Fruit fly (Drosophila melanogaster) whole organism, embryonic: ENCODE results near the gene CG12321.
A peak's percentile ranks its signal among the peaks of the same experiment; 100 is the strongest.

Source experiments
- Aef1 ChIP-seq: fragments of 200-800 bp; sonication (Bioruptor generic); IDR thresholded peaks from 3 replicates; pipeline ENCODE4 v1.3.6; 2022; ENCODE audit warnings: missing biosample characterization, missing genetic modification characterization
- Antp ChIP-seq: fragments of 200-800 bp; sonication (Bioruptor generic); optimal IDR thresholded peaks from 3 replicates; lab custom pipeline; 2016; ENCODE audit warnings: missing biosample characterization, missing genetic modification characterization
- CG10209 ChIP-seq: fragments of 200-800 bp; sonication (Bioruptor generic); optimal IDR thresholded peaks from 3 replicates; lab custom pipeline; 2017; ENCODE audit warnings: missing biosample characterization, mild to moderate bottlenecking, missing genetic modification characterization, missing genetic modification reagents
- CG10274 ChIP-seq: fragments of 200-800 bp; sonication (Bioruptor generic); optimal IDR thresholded peaks from 3 replicates; lab custom pipeline; 2017; ENCODE audit warnings: missing biosample characterization, mild to moderate bottlenecking, missing genetic modification characterization
- CG10431 ChIP-seq: fragments of 200-800 bp; sonication (Bioruptor generic); optimal IDR thresholded peaks from 3 replicates; lab custom pipeline; 2018; ENCODE audit warnings: missing biosample characterization, mild to moderate bottlenecking, missing genetic modification characterization
- CG11085 ChIP-seq: fragments of 200-800 bp; sonication (Bioruptor generic); IDR thresholded peaks from 2 replicates; pipeline ENCODE4 v1.3.6; 2022; ENCODE audit warnings: missing biosample characterization, missing genetic modification characterization
- CG11560 ChIP-seq: fragments of 200-800 bp; sonication (Bioruptor generic); IDR thresholded peaks from 3 replicates; pipeline ENCODE4 v1.3.6; 2022; ENCODE audit warnings: missing biosample characterization, missing genetic modification characterization
- CG12744 ChIP-seq: fragments of 200-800 bp; sonication (Bioruptor generic); optimal IDR thresholded peaks from 2 replicates; lab custom pipeline; 2016; ENCODE audit warnings: missing biosample characterization, missing genetic modification characterization
- CG13123 ChIP-seq: fragments of 200-800 bp; sonication (Bioruptor generic); optimal IDR thresholded peaks from 2 replicates; lab custom pipeline; 2016; ENCODE audit warnings: missing biosample characterization, missing genetic modification characterization
- CG13287 ChIP-seq: fragments of 200-800 bp; sonication (Bioruptor generic); IDR thresholded peaks from 2 replicates; pipeline ENCODE4 v1.3.6; 2022; ENCODE audit warnings: missing biosample characterization, missing genetic modification characterization; ENCODE audit not compliant: partially characterized antibody
- CG13296 ChIP-seq: fragments of 200-800 bp; sonication (Bioruptor generic); optimal IDR thresholded peaks from 3 replicates; lab custom pipeline; 2018; ENCODE audit warnings: missing biosample characterization, mild to moderate bottlenecking, missing genetic modification characterization
- CG13775 ChIP-seq: fragments of 200-800 bp; sonication (Bioruptor generic); optimal IDR thresholded peaks from 3 replicates; lab custom pipeline; 2017; ENCODE audit warnings: missing biosample characterization, mild to moderate bottlenecking, missing genetic modification characterization
- CG14050 ChIP-seq: fragments of 200-800 bp; sonication (Bioruptor generic); IDR thresholded peaks from 3 replicates; pipeline ENCODE4 v1.3.6; 2022; ENCODE audit warnings: missing biosample characterization, missing genetic modification characterization
- CG14710 ChIP-seq: fragments of 200-800 bp; sonication (Bioruptor generic); optimal IDR thresholded peaks from 3 replicates; lab custom pipeline; 2019; ENCODE audit warnings: missing biosample characterization, mild to moderate bottlenecking, missing genetic modification characterization, moderate library complexity
- CG14965 ChIP-seq: fragments of 200-800 bp; sonication (Bioruptor generic); optimal IDR thresholded peaks from 2 replicates; lab custom pipeline; 2016; ENCODE audit warnings: missing biosample characterization, missing genetic modification characterization, borderline replicate concordance
- CG17186 ChIP-seq: fragments of 200-800 bp; sonication (Bioruptor generic); optimal IDR thresholded peaks from 3 replicates; lab custom pipeline; 2017; ENCODE audit warnings: missing biosample characterization, missing genetic modification reagents, missing genetic modification characterization
- CG18011 ChIP-seq: fragments of 200-800 bp; sonication (Bioruptor generic); optimal IDR thresholded peaks from 2 replicates; lab custom pipeline; 2017; ENCODE audit warnings: missing biosample characterization, missing genetic modification characterization, mild to moderate bottlenecking, moderate library complexity, missing genotype
- CG31388 ChIP-seq: fragments of 200-800 bp; sonication (Bioruptor generic); optimal IDR thresholded peaks from 2 replicates; lab custom pipeline; 2016; ENCODE audit warnings: missing biosample characterization, missing genetic modification characterization
- CG5953 ChIP-seq: fragments of 200-800 bp; sonication (Bioruptor generic); IDR thresholded peaks from 2 replicates; pipeline ENCODE4 v1.3.6; 2022; ENCODE audit warnings: missing biosample characterization, missing genetic modification characterization
- CG6175 ChIP-seq: fragments of 200-800 bp; sonication (Bioruptor generic); IDR thresholded peaks from 3 replicates; pipeline ENCODE4 v1.3.6; 2022; ENCODE audit warnings: missing biosample characterization, missing genetic modification characterization
- CG6683 ChIP-seq: fragments of 200-800 bp; sonication (Bioruptor generic); optimal IDR thresholded peaks from 2 replicates; lab custom pipeline; 2017; ENCODE audit warnings: missing biosample characterization, mild to moderate bottlenecking, missing genetic modification characterization, missing genetic modification reagents
- CG6689 ChIP-seq: fragments of 200-800 bp; sonication (Bioruptor generic); IDR thresholded peaks from 2 replicates; pipeline ENCODE4 v1.3.6; 2022; ENCODE audit warnings: missing biosample characterization, missing genetic modification characterization
- CG7357 ChIP-seq: fragments of 200-800 bp; sonication (Bioruptor generic); IDR thresholded peaks from 3 replicates; pipeline ENCODE4 v1.3.6; 2022; ENCODE audit warnings: missing biosample characterization, missing genetic modification characterization
- CG7839 ChIP-seq: fragments of 200-800 bp; sonication (Bioruptor generic); optimal IDR thresholded peaks from 3 replicates; lab custom pipeline; 2018; ENCODE audit warnings: missing biosample characterization, mild to moderate bottlenecking, missing genetic modification characterization, moderate library complexity
- CrebB ChIP-seq: fragments of 200-800 bp; sonication (Bioruptor generic); optimal IDR thresholded peaks from 3 replicates; lab custom pipeline; 2018; ENCODE audit warnings: missing biosample characterization, mild to moderate bottlenecking, missing genetic modification characterization
- D ChIP-seq, 2 experiments: fragments of 200-800 bp in 1 of 2; fragments of >200 bp in 1 of 2; sonication (Bioruptor generic) in 1 of 2; optimal IDR thresholded peaks; 2 replicates in 1 of 2; 3 replicates in 1 of 2; lab custom pipeline; 2017; ENCODE audit warnings: mild to moderate bottlenecking in 1 of 2, missing biosample characterization in 1 of 2, missing genetic modification characterization in 1 of 2, missing genetic modification reagents in 1 of 2
- D19A ChIP-seq: fragments of 200-800 bp; optimal IDR thresholded peaks from 3 replicates; lab custom pipeline; 2019; ENCODE audit warnings: missing biosample characterization, mild to moderate bottlenecking, missing genetic modification characterization, moderate library complexity
- Dref ChIP-seq: fragments of 200-800 bp; sonication (Bioruptor generic); IDR thresholded peaks from 2 replicates; pipeline ENCODE4 v1.3.6; 2022; ENCODE audit warnings: missing biosample characterization, missing genetic modification characterization
- Gug ChIP-seq: fragments of 200-800 bp; sonication (Bioruptor generic); IDR thresholded peaks from 4 replicates; pipeline ENCODE4 v1.3.6; 2022; ENCODE audit warnings: missing biosample characterization, missing genetic modification characterization
- HLH54F ChIP-seq: fragments of 200-800 bp; sonication (Bioruptor generic); optimal IDR thresholded peaks from 3 replicates; lab custom pipeline; 2016; ENCODE audit warnings: missing biosample characterization, missing genetic modification characterization
- Hr39 ChIP-seq: fragments of >200 bp; optimal IDR thresholded peaks from 2 replicates; lab custom pipeline; 2017
- Lpt ChIP-seq: fragments of >200 bp; optimal IDR thresholded peaks from 2 replicates; lab custom pipeline; 2018; ENCODE audit warnings: missing biosample characterization, missing genetic modification characterization
- Nf-YB ChIP-seq: fragments of 200-800 bp; sonication (Bioruptor generic); optimal IDR thresholded peaks from 3 replicates; lab custom pipeline; 2019; ENCODE audit warnings: missing biosample characterization, mild to moderate bottlenecking, missing genetic modification characterization, moderate library complexity
- Opbp ChIP-seq: fragments of 200-800 bp; sonication (Bioruptor generic); IDR thresholded peaks from 3 replicates; pipeline ENCODE4 v1.3.6; 2022; ENCODE audit warnings: missing biosample characterization, missing genetic modification characterization; ENCODE audit not compliant: partially characterized antibody
- Sry-β ChIP-seq: fragments of 200-800 bp; sonication (Bioruptor generic); optimal IDR thresholded peaks from 2 replicates; lab custom pipeline; 2018; ENCODE audit warnings: missing biosample characterization, mild to moderate bottlenecking, missing genetic modification characterization, moderate library complexity
- Tbp ChIP-seq: fragments of >200 bp; optimal IDR thresholded peaks from 2 replicates; lab custom pipeline; 2018; ENCODE audit warnings: missing biosample characterization, missing genetic modification characterization
- Trl ChIP-seq, 3 experiments: fragments of >200 bp in 2 of 3; fragments of 200-800 bp in 1 of 3; sonication (Bioruptor generic) in 1 of 3; optimal IDR thresholded peaks; 2 replicates in 1 of 3; 3 replicates in 2 of 3; lab custom pipeline; 2016 to 2017; ENCODE audit warnings: missing biosample characterization in 1 of 3, missing genetic modification characterization in 1 of 3
- ci ChIP-seq: fragments of 200-800 bp; sonication (Bioruptor generic); IDR thresholded peaks from 3 replicates; pipeline ENCODE4 v1.3.6; 2022; ENCODE audit warnings: missing biosample characterization, missing genetic modification characterization
- crp ChIP-seq, 2 experiments: fragments of 200-800 bp; sonication (Bioruptor generic); optimal IDR thresholded peaks; 2 replicates in 1 of 2; 3 replicates in 1 of 2; lab custom pipeline; 2017; ENCODE audit warnings: missing biosample characterization in 2 of 2, missing genetic modification characterization in 2 of 2, mild to moderate bottlenecking in 1 of 2, moderate library complexity in 1 of 2
- dmrt11E ChIP-seq: fragments of 200-800 bp; sonication (Bioruptor generic); optimal IDR thresholded peaks from 3 replicates; lab custom pipeline; 2018; ENCODE audit warnings: missing biosample characterization, mild to moderate bottlenecking, missing genetic modification characterization, moderate library complexity
- exex ChIP-seq: fragments of 200-800 bp; sonication (Bioruptor generic); optimal IDR thresholded peaks from 4 replicates; lab custom pipeline; 2018; ENCODE audit warnings: missing biosample characterization, mild to moderate bottlenecking, missing genetic modification characterization, moderate library complexity
- kah ChIP-seq: fragments of 200-800 bp; sonication (Bioruptor generic); optimal IDR thresholded peaks from 2 replicates; lab custom pipeline; 2018; ENCODE audit warnings: missing biosample characterization, mild to moderate bottlenecking, missing genetic modification characterization
- org-1 ChIP-seq: fragments of 200-800 bp; sonication (Bioruptor generic); optimal IDR thresholded peaks from 2 replicates; lab custom pipeline; 2017; ENCODE audit warnings: missing biosample characterization, missing genetic modification characterization
- ranshi ChIP-seq: fragments of 200-800 bp; sonication (Bioruptor generic); IDR thresholded peaks from 2 replicates; pipeline ENCODE4 v1.3.6; 2022; ENCODE audit warnings: missing biosample characterization, missing genetic modification characterization
- scrt ChIP-seq: fragments of 200-800 bp; sonication (Bioruptor generic); optimal IDR thresholded peaks from 2 replicates; lab custom pipeline; 2018; ENCODE audit warnings: missing biosample characterization, mild to moderate bottlenecking, missing genetic modification characterization, moderate library complexity
- sens ChIP-seq: fragments of 200-800 bp; sonication (Bioruptor generic); peaks from one replicate; lab custom pipeline; 2016; ENCODE audit warnings: missing biosample characterization, missing genetic modification characterization
- slou ChIP-seq: fragments of 200-800 bp; sonication (Bioruptor generic); optimal IDR thresholded peaks from 3 replicates; lab custom pipeline; 2016; ENCODE audit warnings: missing biosample characterization, missing genetic modification characterization
- sug ChIP-seq: fragments of 200-800 bp; optimal IDR thresholded peaks from 2 replicates; lab custom pipeline; 2019; ENCODE audit warnings: missing biosample characterization, mild to moderate bottlenecking, missing genetic modification characterization, moderate library complexity
- wek ChIP-seq: fragments of 200-800 bp; sonication (Bioruptor generic); optimal IDR thresholded peaks from 3 replicates; lab custom pipeline; 2018; ENCODE audit warnings: missing biosample characterization, mild to moderate bottlenecking, missing genetic modification characterization, moderate library complexity
- zfh1 ChIP-seq: fragments of 200-800 bp; sonication (Bioruptor generic); IDR thresholded peaks from 3 replicates; pipeline ENCODE4 v1.3.6; 2022; ENCODE audit warnings: missing biosample characterization, missing genetic modification characterization

CG12321 gene

DNA sequence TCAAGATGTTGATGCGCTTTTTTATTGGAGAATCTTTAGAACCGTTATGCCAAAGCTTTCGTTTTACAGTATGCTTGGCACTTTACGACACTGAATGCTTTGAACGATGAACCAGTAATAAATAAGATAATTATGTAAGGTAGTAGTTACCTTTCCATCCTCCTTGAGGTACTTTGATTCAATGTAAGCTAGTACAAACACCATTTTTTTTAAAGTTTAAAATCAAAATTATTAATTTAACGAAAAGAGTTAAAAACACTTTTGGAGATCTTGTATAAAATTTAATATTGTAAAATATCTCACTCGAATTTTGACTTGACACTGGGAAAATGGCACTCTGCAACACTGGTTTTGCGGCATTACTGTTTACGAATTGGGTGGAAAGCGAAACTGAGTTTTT lies 3.1 kb downstream of the CG12321 start, which contains the start of the genes Arp5 and CG7208 (continued):
- no peak for TF ChIP-seq CG14965 (GFP tag; lab: Kevin White, UChicago)
- TF ChIP-seq Opbp (GFP tag; lab: Robert Waterston, UW), result no peak
- TF ChIP-seq Dref (GFP tag; lab: Robert Waterston, UW), result no peak
- no peak for TF ChIP-seq Tbp (GFP tag; lab: Kevin White, UChicago)
- TF ChIP-seq D19A (tag; lab: Kevin White, UChicago), result no peak
- peak; percentile 57 for TF ChIP-seq ranshi
- TF ChIP-seq CG13775, result peak; percentile 78
- TF ChIP-seq CG17186 (GFP tag; lab: Kevin White, UChicago), result no peak
- TF ChIP-seq CG13296 (GFP tag; lab: Kevin White, UChicago), result peak; percentile 73
- TF ChIP-seq Antp (GFP tag; lab: Kevin White, UChicago), result peak; percentile 17
- no peak for TF ChIP-seq wek (GFP tag; lab: Kevin White, UChicago)
- peak; percentile 39; the same call in 1 of the 3 replicates for TF ChIP-seq zfh1 (GFP tag; lab: Robert Waterston, UW)
- TF ChIP-seq CG13287 (GFP tag; lab: Robert Waterston, UW), result peak; percentile 59
- TF ChIP-seq CG6683, result peak; percentile 39
- no peak for TF ChIP-seq CG10274 (GFP tag; lab: Kevin White, UChicago)
- peak; percentile 42 for TF ChIP-seq slou (GFP tag; lab: Kevin White, UChicago)
- TF ChIP-seq Aef1 (GFP tag; lab: Robert Waterston, UW), result peak; percentile 44
- TF ChIP-seq CG5953 (GFP tag; lab: Robert Waterston, UW), result no peak
- TF ChIP-seq Lpt (GFP tag; lab: Kevin White, UChicago), result no peak
- TF ChIP-seq Gug (GFP tag; lab: Robert Waterston, UW), result peak; percentile 50; the same call in 2 of the 4 replicates
- peak; percentile 54 for TF ChIP-seq CG18011 (GFP tag; lab: Kevin White, UChicago)
- TF ChIP-seq CG11085 (GFP tag; lab: Robert Waterston, UW), result peak; percentile 59
- TF ChIP-seq dmrt11E (tag; lab: Kevin White, UChicago), result peak; percentile 34
- no peak for TF ChIP-seq Trl (optimal IDR thresholded peaks at IDR 0.05; lab: Kevin White, UChicago)
- peak; percentile 46 for TF ChIP-seq Trl (GFP tag; optimal IDR thresholded peaks at IDR 0.05; lab: Kevin White, UChicago)
- TF ChIP-seq D (optimal IDR thresholded peaks at IDR 0.05; lab: Kevin White, UChicago), result no peak
- TF ChIP-seq D (GFP tag; optimal IDR thresholded peaks at IDR 0.05; lab: Kevin White, UChicago), result no peak
- TF ChIP-seq sug (tag; lab: Kevin White, UChicago), result peak; percentile 76
- TF ChIP-seq CG10209 (GFP tag; lab: Kevin White, UChicago), result peak; percentile 68
- 0 out of 3 replicates have a peak, but pooled peaks have one; percentile 36 for TF ChIP-seq CG7357 (GFP tag; lab: Robert Waterston, UW)
- TF ChIP-seq HLH54F (GFP tag; lab: Kevin White, UChicago), result peak; percentile 57
- TF ChIP-seq CG6175, result no peak
- peak; percentile 86 for TF ChIP-seq CG14710 (tag; lab: Kevin White, UChicago)
- TF ChIP-seq Nf-YB (GFP tag; lab: Kevin White, UChicago), result peak; percentile 52
- TF ChIP-seq CG10431, result no peak
- TF ChIP-seq CrebB (tag; lab: Kevin White, UChicago), result peak; percentile 9
- no peak for TF ChIP-seq CG7839 (tag; lab: Kevin White, UChicago)
- TF ChIP-seq CG31388 (GFP tag; lab: Kevin White, UChicago), result peak; percentile 29
- TF ChIP-seq Hr39 (lab: Kevin White, UChicago), result no peak
- TF ChIP-seq crp (GFP tag; optimal IDR thresholded peaks at IDR 0.05; lab: Kevin White, UChicago), result no peak
- TF ChIP-seq org-1 (GFP tag; lab: Kevin White, UChicago), result no peak
- TF ChIP-seq sens (GFP tag; lab: Kevin White, UChicago), result peak; percentile 95
- TF ChIP-seq scrt (GFP tag; lab: Kevin White, UChicago), result peak; percentile 55
- peak; percentile 88 for TF ChIP-seq CG6689 (GFP tag; lab: Robert Waterston, UW)
- TF ChIP-seq kah (GFP tag; lab: Kevin White, UChicago), result no peak
- TF ChIP-seq exex (tag; lab: Kevin White, UChicago), result no peak
- TF ChIP-seq Sry-β, result peak; percentile 73
- 0 out of 3 replicates have a peak, but pooled peaks have one; percentile 13 for TF ChIP-seq CG14050 (GFP tag; lab: Robert Waterston, UW)
- TF ChIP-seq ci (GFP tag; lab: Robert Waterston, UW), result peak; percentile 36; the same call in 1 of the 3 replicates
- TF ChIP-seq CG12744, result peak; percentile 44
- TF ChIP-seq CG13123, result peak; percentile 69
- TF ChIP-seq CG11560, result no peak; the same call in 2 of the 3 replicates
